Worm (Caenorhabditis elegans) whole organism, L3 larva: ENCODE results near the gene F49H6.17.

Source experiments
- elt-1 ChIP-seq: fragments of 150-350 bp; optimal IDR thresholded peaks from 2 replicates; lab custom pipeline; 2014; ENCODE audit warnings: missing biosample characterization, missing genetic modification characterization
- elt-2 ChIP-seq: sonication (generic microtip); optimal IDR thresholded peaks from 2 replicates; lab custom pipeline; 2016; ENCODE audit warnings: missing genetic modification reagents, mild to moderate bottlenecking, missing genetic modification characterization, missing compliant biosample characterization
- elt-3 ChIP-seq, 3 experiments: fragments of 150-350 bp in 1 of 3; sonication (generic microtip) in 2 of 3; optimal IDR thresholded peaks; 2 replicates in 2 of 3; 4 replicates in 1 of 3; lab custom pipeline; 2014 to 2017; ENCODE audit warnings: missing biosample characterization in 3 of 3, missing genetic modification characterization in 3 of 3
- eor-1 ChIP-seq, 2 experiments: fragments of 150-350 bp; optimal IDR thresholded peaks; 2 replicates each; lab custom pipeline; 2014 to 2018; ENCODE audit warnings: missing biosample characterization in 2 of 2, missing genetic modification characterization in 2 of 2
- fos-1 ChIP-seq: fragments of 150-350 bp; optimal IDR thresholded peaks from 2 replicates; lab custom pipeline; 2014; ENCODE audit warnings: missing biosample characterization, missing genetic modification characterization
- mdl-1 ChIP-seq: fragments of 150-350 bp; optimal IDR thresholded peaks from 2 replicates; lab custom pipeline; 2014; ENCODE audit warnings: missing biosample characterization, missing genetic modification characterization
- nfya-1 ChIP-seq: sonication (generic microtip); optimal IDR thresholded peaks from 2 replicates; lab custom pipeline; 2017; ENCODE audit warnings: missing genetic modification characterization, mild to moderate bottlenecking, missing compliant biosample characterization, antibody characterized with exemption, moderate library complexity; ENCODE audit not compliant: insufficient read depth
- nhr-25 ChIP-seq: sonication (generic microtip); optimal IDR thresholded peaks from 2 replicates; lab custom pipeline; 2017; ENCODE audit warnings: missing biosample characterization, missing genetic modification characterization
- pha-4 ChIP-seq: fragments of 150-350 bp; optimal IDR thresholded peaks from 2 replicates; lab custom pipeline; 2014; ENCODE audit warnings: missing biosample characterization, missing genetic modification reagents, missing genetic modification characterization
- unc-39 ChIP-seq: sonication (generic microtip); optimal IDR thresholded peaks from 4 replicates; lab custom pipeline; 2017; ENCODE audit warnings: missing biosample characterization, missing genetic modification characterization

DNA sequence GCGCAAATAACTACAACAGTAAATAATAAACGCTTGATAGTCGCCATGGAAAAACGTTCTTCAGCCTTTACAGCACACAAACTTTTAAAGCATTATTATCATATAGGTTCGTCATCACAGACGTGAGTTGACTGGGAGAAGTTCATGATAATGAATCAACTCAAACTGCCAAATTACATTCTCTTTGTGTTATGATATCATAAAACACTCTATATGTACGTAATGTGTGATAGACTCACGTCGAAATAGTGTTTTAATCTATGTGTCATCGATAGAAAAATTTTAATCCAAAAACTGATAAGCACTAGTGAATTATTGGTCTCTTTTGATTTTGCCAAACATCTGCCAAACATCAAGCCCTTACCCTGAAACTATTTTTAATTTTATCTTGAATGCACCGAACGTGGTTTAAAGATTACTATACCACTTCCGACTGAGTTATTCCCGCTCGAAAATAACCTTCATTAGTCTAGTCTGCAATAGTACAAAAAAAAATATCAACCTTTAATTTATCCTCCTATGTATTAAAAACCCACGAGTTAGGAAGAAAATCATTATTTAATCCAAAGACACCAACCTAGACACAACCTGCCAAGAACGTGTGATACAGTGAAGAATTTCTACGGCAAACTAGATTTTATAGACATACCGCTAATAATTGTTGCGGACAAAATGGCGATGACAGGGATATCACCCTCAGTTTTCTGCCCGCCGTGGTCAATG is 10.3 kb upstream of the F49H6.17 start, which contains the start of the genes clc-12 and clec-240:
- TF ChIP-seq elt-2 (tag; lab: Kevin White, UChicago) (peak; percentile 64), eor-1 (tag; optimal IDR thresholded peaks at IDR 0.05; lab: Kevin White, UChicago) (no peak), pha-4 (no peak), elt-3 (tag; optimal IDR thresholded peaks at IDR 0.05; lab: Kevin White, UChicago) (no peak), mdl-1 (tag; lab: Kevin White, UChicago) (no peak), unc-39 (tag; lab: Kevin White, UChicago) (no peak), fos-1 (tag; lab: Kevin White, UChicago) (no peak), nhr-25 (tag; lab: Kevin White, UChicago) (no peak), elt-1 (no peak), nfya-1 (no peak)
